Fruit fly (Drosophila melanogaster) whole organism, prepupa: ENCODE data around the gene RhoGAPp190.

ENCODE experiments used
- CG11294 ChIP-seq: fragments of 200-800 bp; sonication (Bioruptor generic); IDR thresholded peaks from 2 replicates; pipeline ENCODE4 v1.3.6; 2022; ENCODE audit warnings: missing biosample characterization, missing genetic modification characterization
- CG3032 ChIP-seq: fragments of 200-800 bp; optimal IDR thresholded peaks from 2 replicates; lab custom pipeline; 2019; ENCODE audit warnings: missing biosample characterization, mild to moderate bottlenecking, missing genetic modification characterization, moderate library complexity
- CG6276 ChIP-seq: fragments of 200-800 bp; sonication (Bioruptor generic); optimal IDR thresholded peaks from 2 replicates; lab custom pipeline; 2017; ENCODE audit warnings: missing biosample characterization, mild to moderate bottlenecking, missing genetic modification characterization
- CG6854 ChIP-seq: fragments of 200-800 bp; sonication (Bioruptor generic); optimal IDR thresholded peaks from 2 replicates; lab custom pipeline; 2017; ENCODE audit warnings: missing biosample characterization, mild to moderate bottlenecking, missing genetic modification characterization
- Lpt ChIP-seq: fragments of 200-800 bp; sonication (Bioruptor generic); optimal IDR thresholded peaks from 3 replicates; lab custom pipeline; 2016; ENCODE audit warnings: missing biosample characterization, missing genetic modification characterization
- Smox ChIP-seq: fragments of 200-800 bp; sonication (Bioruptor generic); optimal IDR thresholded peaks from 3 replicates; lab custom pipeline; 2016; ENCODE audit warnings: missing biosample characterization, missing genetic modification characterization
- Sox102F ChIP-seq: fragments of 200-800 bp; sonication (Bioruptor generic); optimal IDR thresholded peaks from 2 replicates; lab custom pipeline; 2016; ENCODE audit warnings: missing biosample characterization, mild to moderate bottlenecking, missing genetic modification characterization
- salr ChIP-seq, 2 experiments: fragments of 200-800 bp; sonication (Bioruptor generic); optimal IDR thresholded peaks; 3 replicates each; lab custom pipeline; 2016 to 2018; ENCODE audit warnings: missing biosample characterization in 2 of 2, missing genetic modification characterization in 2 of 2, mild to moderate bottlenecking in 1 of 2
- topi ChIP-seq: fragments of 200-800 bp; sonication (Bioruptor generic); optimal IDR thresholded peaks from 3 replicates; lab custom pipeline; 2016; ENCODE audit warnings: missing biosample characterization, missing genetic modification characterization

dm6 chrX:17695641-17696040, 43.3 kb upstream of the RhoGAPp190 start:
- TF ChIP-seq CG6854: no peak
- no peak for TF ChIP-seq CG11294 (GFP tag; lab: Robert Waterston, UW)
- TF ChIP-seq CG6276 (GFP tag; lab: Kevin White, UChicago): no peak
- no peak for TF ChIP-seq Smox (GFP tag; lab: Kevin White, UChicago)
- no peak for TF ChIP-seq topi
- no peak for TF ChIP-seq CG3032
- TF ChIP-seq Lpt (GFP tag; lab: Kevin White, UChicago): no peak
- TF ChIP-seq Sox102F: no peak
- no peak for TF ChIP-seq salr (GFP tag; optimal IDR thresholded peaks at IDR 0.05; lab: Kevin White, UChicago)
